Fruit fly (Drosophila melanogaster) whole organism, embryonic: ENCODE results near the gene Cyp4g15.

Experiments
- Abd-B ChIP-seq: fragments of 200-800 bp; sonication (Bioruptor generic); optimal IDR thresholded peaks from 2 replicates; lab custom pipeline; 2018; ENCODE audit warnings: missing biosample characterization, mild to moderate bottlenecking, missing genetic modification characterization, moderate library complexity
- Aef1 ChIP-seq: fragments of 200-800 bp; sonication (Bioruptor generic); IDR thresholded peaks from 3 replicates; pipeline ENCODE4 v1.3.6; 2022; ENCODE audit warnings: missing biosample characterization, missing genetic modification characterization
- BEAF-32 ChIP-seq: fragments of 200-800 bp; sonication (Bioruptor generic); optimal IDR thresholded peaks from 3 replicates; lab custom pipeline; 2017; ENCODE audit warnings: missing biosample characterization, missing genetic modification characterization, mild to moderate bottlenecking, moderate library complexity, missing genetic modification reagents
- Blimp-1 ChIP-seq: fragments of 200-800 bp; sonication (Bioruptor generic); optimal IDR thresholded peaks from 3 replicates; lab custom pipeline; 2018; ENCODE audit warnings: missing biosample characterization, missing genetic modification characterization, mild to moderate bottlenecking, moderate library complexity, missing genetic modification reagents
- C15 ChIP-seq: fragments of 200-800 bp; sonication (Bioruptor generic); IDR thresholded peaks from 3 replicates; pipeline ENCODE4 v1.3.6; 2022; ENCODE audit warnings: missing biosample characterization, missing genetic modification characterization
- CG10321 ChIP-seq: fragments of 200-800 bp; sonication (Bioruptor generic); IDR thresholded peaks from 2 replicates; pipeline ENCODE4 v1.3.6; 2022; ENCODE audit warnings: missing biosample characterization, missing genetic modification characterization
- CG10565 ChIP-seq: fragments of 200-800 bp; sonication (Bioruptor generic); optimal IDR thresholded peaks from 3 replicates; lab custom pipeline; 2016; ENCODE audit warnings: missing biosample characterization, mild to moderate bottlenecking, missing genetic modification characterization
- CG11695 ChIP-seq: fragments of 200-800 bp; sonication (Bioruptor generic); IDR thresholded peaks from 3 replicates; pipeline ENCODE4 v1.3.6; 2022; ENCODE audit warnings: missing biosample characterization, missing genetic modification characterization
- CG12391 ChIP-seq: fragments of 200-800 bp; sonication (Bioruptor generic); optimal IDR thresholded peaks from 3 replicates; lab custom pipeline; 2018; ENCODE audit warnings: missing biosample characterization, mild to moderate bottlenecking, missing genetic modification characterization, moderate library complexity
- CG13424 ChIP-seq: fragments of 200-800 bp; sonication (Bioruptor generic); optimal IDR thresholded peaks from 2 replicates; lab custom pipeline; 2019; ENCODE audit warnings: missing biosample characterization, mild to moderate bottlenecking, missing genetic modification characterization, moderate library complexity
- CG1603 ChIP-seq: fragments of 200-800 bp; sonication (Bioruptor generic); optimal IDR thresholded peaks from 2 replicates; lab custom pipeline; 2019; ENCODE audit warnings: missing biosample characterization, mild to moderate bottlenecking, missing genetic modification characterization, moderate library complexity
- CG17359 ChIP-seq: fragments of 200-800 bp; sonication (Bioruptor generic); optimal IDR thresholded peaks from 3 replicates; lab custom pipeline; 2018; ENCODE audit warnings: missing biosample characterization, mild to moderate bottlenecking, missing genetic modification characterization, moderate library complexity
- CG17912 ChIP-seq: fragments of 200-800 bp; sonication (Bioruptor generic); optimal IDR thresholded peaks from 2 replicates; lab custom pipeline; 2018; ENCODE audit warnings: missing biosample characterization, mild to moderate bottlenecking, missing genetic modification characterization
- CG3407 ChIP-seq: fragments of 200-800 bp; sonication (Bioruptor generic); optimal IDR thresholded peaks from 2 replicates; lab custom pipeline; 2018; ENCODE audit warnings: missing biosample characterization, mild to moderate bottlenecking, missing genetic modification characterization
- CG3726 ChIP-seq: fragments of 200-800 bp; sonication (Bioruptor generic); IDR thresholded peaks from 3 replicates; pipeline ENCODE4, ENCODE4 v1.3.6; 2022; ENCODE audit warnings: missing biosample characterization, missing genetic modification characterization
- CG5180 ChIP-seq: fragments of 200-800 bp; sonication (Bioruptor generic); optimal IDR thresholded peaks from 3 replicates; lab custom pipeline; 2017; ENCODE audit warnings: missing biosample characterization, missing genetic modification characterization, mild to moderate bottlenecking, moderate library complexity, missing genetic modification reagents
- CG5245 ChIP-seq: fragments of 200-800 bp; sonication (Bioruptor generic); optimal IDR thresholded peaks from 3 replicates; lab custom pipeline; 2016; ENCODE audit warnings: missing biosample characterization, missing genetic modification characterization
- CG6683 ChIP-seq: fragments of 200-800 bp; sonication (Bioruptor generic); optimal IDR thresholded peaks from 2 replicates; lab custom pipeline; 2017; ENCODE audit warnings: missing biosample characterization, mild to moderate bottlenecking, missing genetic modification characterization, missing genetic modification reagents
- CG6689 ChIP-seq: fragments of 200-800 bp; sonication (Bioruptor generic); IDR thresholded peaks from 2 replicates; pipeline ENCODE4 v1.3.6; 2022; ENCODE audit warnings: missing biosample characterization, missing genetic modification characterization
- CG7839 ChIP-seq: fragments of 200-800 bp; sonication (Bioruptor generic); optimal IDR thresholded peaks from 3 replicates; lab custom pipeline; 2018; ENCODE audit warnings: missing biosample characterization, mild to moderate bottlenecking, missing genetic modification characterization, moderate library complexity
- CG8089 ChIP-seq: fragments of 200-800 bp; sonication (Bioruptor generic); optimal IDR thresholded peaks from 3 replicates; lab custom pipeline; 2016; ENCODE audit warnings: missing biosample characterization, missing genetic modification characterization
- CG8359 ChIP-seq: fragments of 200-800 bp; sonication (Bioruptor generic); optimal IDR thresholded peaks from 2 replicates; lab custom pipeline; 2017; ENCODE audit warnings: missing biosample characterization, mild to moderate bottlenecking, missing genetic modification characterization, borderline replicate concordance
- Camta ChIP-seq: fragments of 200-800 bp; sonication (Bioruptor generic); optimal IDR thresholded peaks from 2 replicates; lab custom pipeline; 2016; ENCODE audit warnings: missing biosample characterization, missing genetic modification characterization
- Elba2 ChIP-seq: fragments of 200-800 bp; sonication (Bioruptor generic); optimal IDR thresholded peaks from 3 replicates; lab custom pipeline; 2016; ENCODE audit warnings: missing biosample characterization, missing genetic modification characterization
- GATAe ChIP-seq: fragments of 200-800 bp; sonication (Bioruptor generic); conservative IDR thresholded peaks from 2 replicates; pipeline ENCODE4 v1.3.6; 2022; ENCODE audit warnings: missing biosample characterization, missing genetic modification characterization
- Gsc ChIP-seq: fragments of 200-800 bp; sonication (Bioruptor generic); IDR thresholded peaks from 2 replicates; pipeline ENCODE4 v1.3.6; 2022; ENCODE audit warnings: missing biosample characterization, missing genetic modification characterization
- HLH3B ChIP-seq: fragments of 200-800 bp; sonication (Bioruptor generic); IDR thresholded peaks from 2 replicates; pipeline ENCODE4 v1.3.6; 2022; ENCODE audit warnings: missing biosample characterization, missing genetic modification characterization
- HLH4C ChIP-seq: fragments of 200-800 bp; sonication (Bioruptor generic); IDR thresholded peaks from 3 replicates; pipeline ENCODE4 v1.3.6; 2022; ENCODE audit warnings: missing biosample characterization, missing genetic modification characterization; ENCODE audit not compliant: partially characterized antibody
- Hr51 ChIP-seq, 2 experiments: fragments of 200-800 bp; sonication (Bioruptor generic); optimal IDR thresholded peaks; 2 replicates in 1 of 2; 3 replicates in 1 of 2; lab custom pipeline; 2016 to 2018; ENCODE audit warnings: missing biosample characterization in 2 of 2, missing genetic modification characterization in 2 of 2, mild to moderate bottlenecking in 1 of 2, moderate library complexity in 1 of 2
- Lim3 ChIP-seq: fragments of 200-800 bp; sonication (Bioruptor generic); IDR thresholded peaks from 2 replicates; pipeline ENCODE4 v1.3.6; 2022; ENCODE audit warnings: missing biosample characterization, missing genetic modification characterization
- Six4 ChIP-seq: fragments of 200-800 bp; sonication (Bioruptor generic); optimal IDR thresholded peaks from 2 replicates; lab custom pipeline; 2016; ENCODE audit warnings: missing biosample characterization, missing genetic modification characterization
- Sry-δ ChIP-seq: fragments of 200-800 bp; sonication (Bioruptor generic); optimal IDR thresholded peaks from 2 replicates; lab custom pipeline; 2016; ENCODE audit warnings: missing biosample characterization, missing genetic modification characterization
- ato ChIP-seq: fragments of 200-800 bp; sonication (Bioruptor generic); IDR thresholded peaks from 2 replicates; pipeline ENCODE4 v1.3.6; 2022; ENCODE audit warnings: missing biosample characterization, missing genetic modification characterization; ENCODE audit not compliant: partially characterized antibody
- crol ChIP-seq: fragments of 200-800 bp; sonication (Bioruptor generic); IDR thresholded peaks from 2 replicates; pipeline ENCODE4 v1.3.6; 2022; ENCODE audit warnings: missing biosample characterization, missing genetic modification characterization
- fu2 ChIP-seq: fragments of 200-800 bp; sonication (Bioruptor generic); optimal IDR thresholded peaks from 2 replicates; lab custom pipeline; 2016; ENCODE audit warnings: missing biosample characterization, missing genetic modification characterization
- gsb-n ChIP-seq: fragments of 200-800 bp; sonication (Bioruptor generic); optimal IDR thresholded peaks from 3 replicates; lab custom pipeline; 2018; ENCODE audit warnings: missing biosample characterization, mild to moderate bottlenecking, missing genetic modification characterization
- hbn ChIP-seq: fragments of 200-800 bp; sonication (Bioruptor generic); IDR thresholded peaks from 2 replicates; pipeline ENCODE4 v1.3.6; 2022; ENCODE audit warnings: missing biosample characterization, missing genetic modification characterization; ENCODE audit not compliant: partially characterized antibody
- hkb ChIP-seq, 2 experiments: fragments of 200-800 bp in 1 of 2; fragments of >200 bp in 1 of 2; sonication (Bioruptor generic) in 1 of 2; IDR thresholded peaks in 1 of 2; optimal IDR thresholded peaks in 1 of 2; 2 replicates each; pipeline versions ENCODE4 v1.3.6 to Lab custom; 2017 to 2022; ENCODE audit warnings: missing biosample characterization in 1 of 2, missing genetic modification characterization in 1 of 2
- inv ChIP-seq: fragments of 200-800 bp; sonication (Bioruptor generic); IDR thresholded peaks from 2 replicates; pipeline ENCODE4 v1.3.6; 2022; ENCODE audit warnings: missing biosample characterization, missing genetic modification characterization; ENCODE audit not compliant: partially characterized antibody
- ken ChIP-seq: fragments of 200-800 bp; sonication (Bioruptor generic); IDR thresholded peaks from 3 replicates; pipeline ENCODE4 v1.3.6; 2022; ENCODE audit warnings: missing biosample characterization, missing genetic modification characterization
- nmo ChIP-seq: fragments of 200-800 bp; sonication (Bioruptor generic); optimal IDR thresholded peaks from 2 replicates; lab custom pipeline; 2018; ENCODE audit warnings: missing biosample characterization, mild to moderate bottlenecking, missing genetic modification characterization, moderate library complexity
- nom ChIP-seq: fragments of 200-800 bp; sonication (Bioruptor generic); optimal IDR thresholded peaks from 2 replicates; lab custom pipeline; 2017; ENCODE audit warnings: missing biosample characterization, missing genetic modification characterization, mild to moderate bottlenecking, moderate library complexity, missing genetic modification reagents
- otp ChIP-seq: fragments of 200-800 bp; sonication (Bioruptor generic); IDR thresholded peaks from 3 replicates; pipeline ENCODE4, ENCODE4 v1.3.6; 2022; ENCODE audit warnings: missing biosample characterization, missing genetic modification characterization
- phol ChIP-seq: fragments of 200-800 bp; sonication (Bioruptor generic); optimal IDR thresholded peaks from 3 replicates; lab custom pipeline; 2018; ENCODE audit warnings: missing biosample characterization, mild to moderate bottlenecking, missing genetic modification characterization, moderate library complexity
- row ChIP-seq: fragments of 200-800 bp; sonication (Bioruptor generic); IDR thresholded peaks from 3 replicates; pipeline ENCODE4 v1.3.6; 2022; ENCODE audit warnings: missing biosample characterization, missing genetic modification characterization
- run ChIP-seq: fragments of 200-800 bp; sonication (Bioruptor generic); optimal IDR thresholded peaks from 3 replicates; lab custom pipeline; 2018; ENCODE audit warnings: missing biosample characterization, mild to moderate bottlenecking, missing genetic modification characterization
- slp2 ChIP-seq: fragments of 200-800 bp; sonication (Bioruptor generic); optimal IDR thresholded peaks from 2 replicates; lab custom pipeline; 2016; ENCODE audit warnings: missing biosample characterization, missing genetic modification characterization
- vvl ChIP-seq: fragments of 200-800 bp; sonication (Bioruptor generic); IDR thresholded peaks from 2 replicates; pipeline ENCODE4 v1.3.6; 2022; ENCODE audit warnings: missing biosample characterization, missing genetic modification characterization
- wor ChIP-seq: fragments of 200-800 bp; sonication (Bioruptor generic); IDR thresholded peaks from 2 replicates; pipeline ENCODE4 v1.3.6; 2022; ENCODE audit warnings: missing biosample characterization, missing genetic modification characterization

Gene Cyp4g15

DNA sequence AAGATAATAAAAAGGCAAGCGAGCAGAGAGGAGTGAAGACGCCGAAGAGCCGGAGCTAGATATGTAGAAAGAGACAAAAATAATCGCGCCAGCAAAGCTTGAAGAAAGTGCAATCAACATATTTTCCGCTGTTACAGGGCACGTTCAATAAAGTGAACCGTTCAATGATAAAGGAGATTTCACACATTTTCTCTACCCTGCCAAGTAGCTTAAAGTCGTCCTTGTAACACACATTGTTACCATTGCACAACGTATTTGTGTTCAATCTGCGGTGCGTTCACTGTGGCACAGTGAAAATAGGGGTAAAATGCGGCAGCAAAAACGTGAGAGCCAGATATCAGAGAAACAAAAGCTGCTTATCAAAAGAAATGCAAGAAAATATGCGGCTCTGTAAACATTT is 22.6 kb downstream of the Cyp4g15 start:
- peak; percentile 24 for TF ChIP-seq slp2
- TF ChIP-seq CG8359 (GFP tag; lab: Kevin White, UChicago): peak; percentile 16
- no peak for TF ChIP-seq ato (GFP tag; lab: Robert Waterston, UW)
- TF ChIP-seq Abd-B (GFP tag; lab: Kevin White, UChicago): peak; percentile 33
- TF ChIP-seq CG7839 (tag; lab: Kevin White, UChicago): peak; percentile 43
- TF ChIP-seq HLH3B (GFP tag; lab: Robert Waterston, UW): peak; percentile 39; the same call in 1 of the 2 replicates
- no peak for TF ChIP-seq C15 (GFP tag; lab: Robert Waterston, UW)
- no peak for TF ChIP-seq run
- no peak for TF ChIP-seq CG10565
- TF ChIP-seq CG13424 (tag; lab: Kevin White, UChicago): peak; percentile 32
- TF ChIP-seq row (GFP tag; lab: Robert Waterston, UW): peak; percentile 59
- peak; percentile 47 for TF ChIP-seq Blimp-1 (GFP tag; lab: Kevin White, UChicago)
- peak; percentile 42 for TF ChIP-seq phol (tag; lab: Kevin White, UChicago)
- no peak for TF ChIP-seq HLH4C (GFP tag; lab: Robert Waterston, UW)
- TF ChIP-seq CG3407 (GFP tag; lab: Kevin White, UChicago): peak; percentile 25
- TF ChIP-seq CG12391: peak; percentile 29
- 0 out of 2 replicates have a peak, but pooled peaks have one; percentile 27 for TF ChIP-seq wor (GFP tag; lab: Robert Waterston, UW)
- TF ChIP-seq Camta (GFP tag; lab: Kevin White, UChicago): peak; percentile 8
- TF ChIP-seq crol (GFP tag; lab: Robert Waterston, UW): no peak
- no peak for TF ChIP-seq Gsc
- TF ChIP-seq Hr51 (GFP tag; optimal IDR thresholded peaks at IDR 0.05; lab: Kevin White, UChicago): peak in 1 of 2 experiments; percentile 6
- peak; percentile 11 for TF ChIP-seq Sry-δ (GFP tag; lab: Kevin White, UChicago)
- TF ChIP-seq CG10321 (GFP tag; lab: Robert Waterston, UW): no peak
- TF ChIP-seq nom (GFP tag; lab: Kevin White, UChicago): peak; percentile 30
- peak; percentile 46 for TF ChIP-seq Six4 (GFP tag; lab: Kevin White, UChicago)
- peak; percentile 59 for TF ChIP-seq CG6689 (GFP tag; lab: Robert Waterston, UW)
- no peak for TF ChIP-seq fu2
- TF ChIP-seq CG17359 (tag; lab: Kevin White, UChicago): peak; percentile 56
- no peak for TF ChIP-seq CG3726
- no peak for TF ChIP-seq CG17912
- no peak for TF ChIP-seq inv (GFP tag; lab: Robert Waterston, UW)
- no peak for TF ChIP-seq CG8089 (GFP tag; lab: Kevin White, UChicago)
- 0 out of 3 replicates have a peak, but pooled peaks have one; percentile 60 for TF ChIP-seq ken (GFP tag; lab: Robert Waterston, UW)
- no peak for TF ChIP-seq Aef1 (GFP tag; lab: Robert Waterston, UW)
- TF ChIP-seq nmo (GFP tag; lab: Kevin White, UChicago): peak; percentile 34
- no peak for TF ChIP-seq CG11695 (GFP tag; lab: Robert Waterston, UW)
- TF ChIP-seq gsb-n (tag; lab: Kevin White, UChicago): peak; percentile 26
- no peak for TF ChIP-seq Elba2 (GFP tag; lab: Kevin White, UChicago)
- no peak for TF ChIP-seq hbn (GFP tag; lab: Robert Waterston, UW)
- TF ChIP-seq GATAe (GFP tag; lab: Robert Waterston, UW): no peak
- TF ChIP-seq BEAF-32 (GFP tag; lab: Kevin White, UChicago): no peak
- peak; percentile 67; the same call in 1 of the 3 replicates for TF ChIP-seq otp (GFP tag; lab: Robert Waterston, UW)
- TF ChIP-seq vvl (GFP tag; lab: Robert Waterston, UW): peak; percentile 63
- peak; percentile 27 for TF ChIP-seq CG5245 (GFP tag; lab: Kevin White, UChicago)
- no peak for TF ChIP-seq CG6683 (GFP tag; lab: Kevin White, UChicago)
- TF ChIP-seq CG5180: no peak
- TF ChIP-seq Lim3 (GFP tag; lab: Robert Waterston, UW): no peak
- peak; percentile 64 for TF ChIP-seq CG1603 (tag; lab: Kevin White, UChicago)
- TF ChIP-seq hkb (optimal IDR thresholded peaks at IDR 0.05; lab: Kevin White, UChicago): no peak
- TF ChIP-seq hkb (GFP tag; IDR thresholded peaks at IDR 0.05; lab: Robert Waterston, UW): peak; percentile 51; the same call in 1 of the 2 replicates
